Worm (Caenorhabditis elegans): ENCODE data around the gene C08F8.3.
"Not testable (repeated sequence)": the region's sequence is repeated elsewhere in the genome, so short reads cannot be mapped to it uniquely, and the experiment has no call there.

C08F8.3 gene

ce11 chrIV:11169652-11170051, 14.8 kb downstream of the C08F8.3 start, which contains the start of gene nhr-67:
Gene nhr-67 (plus strand): TSS chrIV:11169748.
- TF ChIP-seq ztf-11 (tag; optimal IDR thresholded peaks at IDR 0.05) (no peak), egl-27 (tag; optimal IDR thresholded peaks at IDR 0.05) (no peak), lin-11 (tag; optimal IDR thresholded peaks at IDR 0.05) (no peak), nhr-129 (tag; optimal IDR thresholded peaks at IDR 0.05) (no peak), blmp-1 (tag; optimal IDR thresholded peaks at IDR 0.05; ENCODE audit: insufficient read depth) (no peak), F13H6.1 (tag; optimal IDR thresholded peaks at IDR 0.05) (no peak), ceh-82 (tag; optimal IDR thresholded peaks at IDR 0.05) (no peak), nhr-12 (tag; optimal IDR thresholded peaks at IDR 0.05) (no peak), sma-3 (GFP tag; optimal IDR thresholded peaks at IDR 0.05) (no peak), nhr-23 (tag; optimal IDR thresholded peaks at IDR 0.05) (no peak), fos-1 (tag; optimal IDR thresholded peaks at IDR 0.05) (no peak)

ce11 chrIV:11174772-11175171, 19.9 kb downstream of the C08F8.3 start:
- TF ChIP-seq sma-3 (GFP tag; optimal IDR thresholded peaks at IDR 0.05) (peak; percentile 29), nhr-6 (tag; optimal IDR thresholded peaks at IDR 0.05) (no peak), fos-1 (tag; optimal IDR thresholded peaks at IDR 0.05) (peak; percentile 1)

ce11 chrIV:11176967-11177366, 22.1 kb downstream of the C08F8.3 start, which contains the start of gene rap-3:
Gene rap-3 (plus strand): TSS chrIV:11177267.
- no peak for TF ChIP-seq ama-1 (optimal IDR thresholded peaks at IDR 0.05)

DNA sequence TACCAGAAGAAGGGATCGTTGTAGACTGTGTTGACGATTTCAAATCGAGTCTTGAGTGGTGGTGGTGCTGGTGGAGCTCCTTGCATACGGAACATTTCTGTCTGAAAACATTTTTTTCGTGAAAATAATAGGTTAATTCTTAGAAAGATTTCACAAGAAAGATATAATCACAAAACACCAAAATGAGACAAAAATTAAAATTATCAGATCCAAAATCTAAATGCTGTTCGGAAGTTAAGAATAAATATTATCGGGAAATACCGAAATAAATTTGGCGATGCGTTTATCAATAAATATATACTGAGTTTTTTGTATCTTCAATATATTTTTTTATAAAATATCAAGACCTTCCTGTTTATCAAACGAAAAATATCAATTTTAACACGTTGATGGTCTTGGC, 23.7 kb downstream of the C08F8.3 start, which contains the start of gene C08F8.9:
Gene C08F8.9 (minus strand): TSS at position 101 of the 400 bp plus-strand sequence.
- TF ChIP-seq nhr-237 (tag; optimal IDR thresholded peaks at IDR 0.05) (no peak), elt-3 (tag; optimal IDR thresholded peaks at IDR 0.05) (no peak), nhr-12 (tag; optimal IDR thresholded peaks at IDR 0.05) (no peak), lin-11 (tag; optimal IDR thresholded peaks at IDR 0.05) (no peak), aly-2 (tag; optimal IDR thresholded peaks at IDR 0.05) (no peak)

- TF ChIP-seq mab-5 (tag; optimal IDR thresholded peaks at IDR 0.05) (peak; percentile 71), fos-1 (tag; optimal IDR thresholded peaks at IDR 0.05) (peak; percentile 86), nhr-25 (tag; optimal IDR thresholded peaks at IDR 0.05) (peak; percentile 82), F13H6.1 (tag; optimal IDR thresholded peaks at IDR 0.05) (peak; percentile 82), sma-9 (GFP tag; optimal IDR thresholded peaks at IDR 0.05) (peak; percentile 95), lsy-2 (tag; optimal IDR thresholded peaks at IDR 0.05) (peak; percentile 88 to 92), lin-13 (GFP tag; optimal IDR thresholded peaks at IDR 0.05) (peak; percentile 84), sma-3 (GFP tag; optimal IDR thresholded peaks at IDR 0.05) (peak; percentile 81), zag-1 (tag; optimal IDR thresholded peaks at IDR 0.05) (peak; percentile 92), lin-11 (tag; optimal IDR thresholded peaks at IDR 0.05) (peak; percentile 46), ama-1 (optimal IDR thresholded peaks at IDR 0.05) (peak; percentile 50), nhr-21 (tag; optimal IDR thresholded peaks at IDR 0.05) (peak; percentile 91), sem-4 (tag; optimal IDR thresholded peaks at IDR 0.05) (peak; percentile 49), unc-55 (GFP tag; optimal IDR thresholded peaks at IDR 0.05) (peak; percentile 90), blmp-1 (tag; optimal IDR thresholded peaks at IDR 0.05; ENCODE audit: insufficient read depth) (peak; percentile 46), C34F6.9 (tag; optimal IDR thresholded peaks at IDR 0.05) (peak; percentile 88), egl-27 (tag; optimal IDR thresholded peaks at IDR 0.05) (peak; percentile 70), snpc-4 (tag; optimal IDR thresholded peaks at IDR 0.05) (peak; percentile 16), nhr-6 (tag; optimal IDR thresholded peaks at IDR 0.05) (peak; percentile 77), mdl-1 (tag; optimal IDR thresholded peaks at IDR 0.05) (peak in 1 of 2 experiments; percentile 76), gmeb-1 (tag; optimal IDR thresholded peaks at IDR 0.05) (peak; percentile 87), R02D3.7 (tag; optimal IDR thresholded peaks at IDR 0.05) (peak; percentile 40), nhr-129 (tag; optimal IDR thresholded peaks at IDR 0.05) (peak; percentile 86), ZK546.5 (tag; optimal IDR thresholded peaks at IDR 0.05) (peak; percentile 37), nhr-77 (tag; optimal IDR thresholded peaks at IDR 0.05) (peak; percentile 16), nhr-12 (tag; optimal IDR thresholded peaks at IDR 0.05) (peak; percentile 30), crh-2 (tag; optimal IDR thresholded peaks at IDR 0.05) (peak; percentile 84), nhr-10 (tag; optimal IDR thresholded peaks at IDR 0.05) (peak; percentile 58)
- not testable (repeated sequence) for TF ChIP-seq sma-9 (tag; optimal IDR thresholded peaks at IDR 0.05)
Measured at ce11 chrIV:11179123-11179740, 24.4 kb downstream of the C08F8.3 start, which contains the start of gene cpt-2. Gene cpt-2 (plus strand): TSS chrIV:11179645.

Measured in whole organism, L2 larva.